Worm (Caenorhabditis elegans) whole organism, midembryonic: ENCODE measurements around the gene ZK757.1.

Experiments used
- T22C8.4 ChIP-seq: fragments of 200-800 bp; sonication (Bioruptor generic); IDR thresholded peaks from 2 replicates; pipeline ENCODE4 v1.3.6; 2022; ENCODE audit warnings: missing genetic modification characterization, missing compliant biosample characterization
- cog-1 ChIP-seq: sonication (generic microtip); optimal IDR thresholded peaks from 2 replicates; lab custom pipeline; 2016; ENCODE audit warnings: missing genetic modification characterization, missing compliant biosample characterization
- flt-1 ChIP-seq: fragments of 200-800 bp; sonication (Bioruptor generic); IDR thresholded peaks from 2 replicates; pipeline ENCODE4 v1.3.6; 2022; ENCODE audit warnings: missing genetic modification characterization, missing compliant biosample characterization
- klf-2 ChIP-seq: fragments of 200-800 bp; sonication (Bioruptor generic); conservative IDR thresholded peaks from 2 replicates; pipeline ENCODE4 v1.3.6; 2022; ENCODE audit warnings: missing genetic modification reagents, missing genetic modification characterization, missing compliant biosample characterization
- med-1 ChIP-seq: sonication (generic microtip); optimal IDR thresholded peaks from 2 replicates; lab custom pipeline; 2017; ENCODE audit warnings: missing genetic modification characterization, mild to moderate bottlenecking, missing compliant biosample characterization, antibody characterized with exemption, missing genetic modification reagents; ENCODE audit not compliant: insufficient read depth
- ref-1 ChIP-seq: fragments of 200-800 bp; sonication (Bioruptor generic); conservative IDR thresholded peaks from 2 replicates; pipeline ENCODE4 v1.3.6; 2022; ENCODE audit warnings: missing genetic modification reagents, missing genetic modification characterization, missing compliant biosample characterization
- tab-1 ChIP-seq: fragments of 200-800 bp; sonication (Bioruptor generic); IDR thresholded peaks from 2 replicates; pipeline ENCODE4 v1.3.6; 2022; ENCODE audit warnings: missing genetic modification characterization, missing compliant biosample characterization
- ztf-23 ChIP-seq: fragments of 200-800 bp; sonication (Bioruptor generic); IDR thresholded peaks from 2 replicates; pipeline ENCODE4 v1.3.6; 2022; ENCODE audit warnings: missing genetic modification reagents, missing genetic modification characterization, missing compliant biosample characterization
- ztf-29 ChIP-seq: fragments of 200-800 bp; sonication (Bioruptor generic); IDR thresholded peaks from 2 replicates; pipeline ENCODE4 v1.3.6; 2022; ENCODE audit warnings: missing genetic modification reagents, missing genetic modification characterization, missing compliant biosample characterization

The ZK757.1 gene

ce11 chrIII:9871032-9871431 lies at the start of gene ZK757.1:
Gene ZK757.1 (minus strand): TSS chrIII:9871132.
- TF ChIP-seq klf-2 = no peak
- TF ChIP-seq cog-1 (tag; lab: Kevin White, UChicago) = no peak
- no peak for TF ChIP-seq tab-1 (GFP tag; lab: Robert Waterston, UW)
- no peak for TF ChIP-seq med-1 (GFP tag; lab: Kevin White, UChicago)
- TF ChIP-seq ref-1 (GFP tag; lab: Robert Waterston, UW) = no peak
- TF ChIP-seq ztf-29 (GFP tag; lab: Robert Waterston, UW) = no peak
- TF ChIP-seq flt-1 (GFP tag; lab: Robert Waterston, UW) = no peak
- TF ChIP-seq T22C8.4 (GFP tag; lab: Robert Waterston, UW) = no peak
- TF ChIP-seq ztf-23 (GFP tag; lab: Robert Waterston, UW) = no peak

- TF ChIP-seq klf-2 = no peak
- no peak for TF ChIP-seq cog-1 (tag; lab: Kevin White, UChicago)
- TF ChIP-seq ref-1 (GFP tag; lab: Robert Waterston, UW) = no peak
- TF ChIP-seq T22C8.4 (GFP tag; lab: Robert Waterston, UW) = no peak
- TF ChIP-seq ztf-29 (GFP tag; lab: Robert Waterston, UW) = no peak
- no peak for TF ChIP-seq flt-1 (GFP tag; lab: Robert Waterston, UW)
- TF ChIP-seq tab-1 (GFP tag; lab: Robert Waterston, UW) = no peak
- TF ChIP-seq med-1 (GFP tag; lab: Kevin White, UChicago) = no peak
- no peak for TF ChIP-seq ztf-23 (GFP tag; lab: Robert Waterston, UW)
Observed at ce11 chrIII:9913722-9914121, 42.8 kb upstream of the ZK757.1 start, which contains the start of gene cbp-3. Gene cbp-3 (plus strand): TSS chrIII:9913993.

DNA sequence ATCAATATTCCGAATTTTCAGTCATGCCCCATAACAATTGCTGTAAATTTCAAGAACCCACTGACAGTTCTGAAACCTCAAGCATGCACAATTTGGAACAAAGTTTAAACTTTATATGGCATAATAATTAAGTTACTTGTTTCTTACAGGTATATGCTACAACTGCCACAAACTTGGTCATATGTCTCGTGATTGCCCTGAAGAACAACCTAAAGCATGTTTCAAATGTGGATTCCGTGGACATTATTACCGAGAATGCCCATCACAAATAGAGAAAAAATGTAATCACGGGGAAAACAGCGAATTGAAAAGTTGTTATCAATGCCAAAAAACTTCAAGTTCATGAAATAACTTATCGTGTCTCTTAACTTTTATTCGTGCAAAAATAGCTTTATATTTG lies 42.1 kb upstream of the ZK757.1 start:
- TF ChIP-seq ztf-23 (GFP tag; lab: Robert Waterston, UW) (0 out of 2 replicates have a peak, but pooled peaks have one; percentile 9), ztf-29 (GFP tag; lab: Robert Waterston, UW) (no peak)

DNA sequence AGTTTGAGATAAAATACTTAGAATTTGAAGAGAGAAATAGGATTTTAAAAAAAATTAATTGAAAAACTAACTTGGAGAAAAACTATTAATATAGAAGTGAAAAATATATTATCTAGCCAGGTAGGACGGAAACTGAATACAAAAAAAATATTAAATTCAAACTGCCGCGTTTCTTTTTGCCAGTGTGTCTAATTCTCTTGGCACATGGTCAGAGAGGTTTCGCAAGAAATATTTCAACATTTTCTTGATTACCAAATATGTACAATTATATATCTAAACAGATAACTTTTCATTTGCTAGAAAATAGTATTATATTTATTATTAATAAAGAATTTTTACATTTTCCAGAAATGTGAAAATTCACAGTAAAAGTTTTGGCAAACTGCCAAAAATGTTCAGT lies 41.6 kb upstream of the ZK757.1 start:
- TF ChIP-seq med-1 (GFP tag; lab: Kevin White, UChicago) = no peak
- TF ChIP-seq ztf-29 (GFP tag; lab: Robert Waterston, UW) = no peak
- TF ChIP-seq klf-2 = no peak
- no peak for TF ChIP-seq flt-1 (GFP tag; lab: Robert Waterston, UW)
- no peak for TF ChIP-seq ztf-23 (GFP tag; lab: Robert Waterston, UW)
- no peak for TF ChIP-seq ref-1 (GFP tag; lab: Robert Waterston, UW)
- TF ChIP-seq tab-1 (GFP tag; lab: Robert Waterston, UW) = no peak
- TF ChIP-seq T22C8.4 (GFP tag; lab: Robert Waterston, UW) = no peak
- no peak for TF ChIP-seq cog-1 (tag; lab: Kevin White, UChicago)

DNA sequence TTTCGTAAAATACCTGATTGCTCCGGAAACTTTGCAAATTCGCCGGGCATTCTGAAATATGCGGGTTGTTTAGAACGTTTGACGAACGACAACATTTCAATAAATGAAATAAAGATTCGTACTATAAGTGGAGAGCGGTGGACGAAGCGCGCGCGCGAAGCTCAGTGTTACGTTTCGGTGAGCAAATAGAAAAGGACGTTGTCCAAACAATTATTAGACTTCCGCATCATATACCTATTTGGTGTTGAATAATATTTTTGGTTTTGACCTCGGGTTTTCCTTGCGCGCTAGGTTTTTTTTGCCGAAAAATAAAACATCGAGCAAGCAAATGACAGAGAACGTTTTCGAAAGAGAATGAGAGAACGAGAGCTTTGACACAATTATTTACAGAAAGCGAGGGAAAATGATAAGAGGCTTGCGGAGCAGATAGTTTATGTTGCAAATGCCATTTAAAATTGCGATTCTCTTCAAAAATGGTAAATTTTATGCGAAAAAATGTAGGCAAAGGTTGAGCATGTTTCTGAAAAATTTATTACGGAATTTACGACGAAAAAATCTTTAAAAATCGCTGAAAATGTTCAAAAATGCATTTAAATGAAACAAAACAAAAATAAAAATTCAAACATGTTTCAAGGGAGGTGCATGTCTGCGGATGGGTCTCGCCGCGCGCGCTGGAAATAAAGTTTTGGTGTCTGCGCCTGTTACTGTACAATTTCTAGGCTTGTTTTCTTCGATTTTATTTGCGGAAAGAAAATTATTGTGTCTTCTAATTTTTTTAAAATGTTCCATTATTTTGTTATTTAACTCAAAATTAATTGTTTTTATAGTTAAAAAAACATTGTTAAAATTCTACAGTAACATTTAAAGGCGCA lies 39.9 kb upstream of the ZK757.1 start, which contains the start of the genes cyld-1 and F40F12.9:
cyld-1 (minus strand) TSS at position 51 of the 872 bp plus-strand sequence.
F40F12.9 (plus strand) TSS at position 721 of the 872 bp plus-strand sequence.
- TF ChIP-seq tab-1 (GFP tag; lab: Robert Waterston, UW) (no peak), T22C8.4 (GFP tag; lab: Robert Waterston, UW) (no peak), med-1 (GFP tag; lab: Kevin White, UChicago) (no peak), klf-2 (no peak), ztf-23 (GFP tag; lab: Robert Waterston, UW) (no peak), cog-1 (tag; lab: Kevin White, UChicago) (no peak), flt-1 (GFP tag; lab: Robert Waterston, UW) (no peak), ref-1 (GFP tag; lab: Robert Waterston, UW) (no peak), ztf-29 (GFP tag; lab: Robert Waterston, UW) (no peak)

ce11 chrIII:9908769-9909168 lies 37.8 kb upstream of the ZK757.1 start:
- TF ChIP-seq klf-2 (no peak), ztf-29 (GFP tag; lab: Robert Waterston, UW) (no peak), ztf-23 (GFP tag; lab: Robert Waterston, UW) (no peak), cog-1 (tag; lab: Kevin White, UChicago) (no peak), T22C8.4 (GFP tag; lab: Robert Waterston, UW) (no peak), med-1 (GFP tag; lab: Kevin White, UChicago) (no peak), flt-1 (GFP tag; lab: Robert Waterston, UW) (no peak), tab-1 (GFP tag; lab: Robert Waterston, UW) (no peak), ref-1 (GFP tag; lab: Robert Waterston, UW) (no peak)

DNA sequence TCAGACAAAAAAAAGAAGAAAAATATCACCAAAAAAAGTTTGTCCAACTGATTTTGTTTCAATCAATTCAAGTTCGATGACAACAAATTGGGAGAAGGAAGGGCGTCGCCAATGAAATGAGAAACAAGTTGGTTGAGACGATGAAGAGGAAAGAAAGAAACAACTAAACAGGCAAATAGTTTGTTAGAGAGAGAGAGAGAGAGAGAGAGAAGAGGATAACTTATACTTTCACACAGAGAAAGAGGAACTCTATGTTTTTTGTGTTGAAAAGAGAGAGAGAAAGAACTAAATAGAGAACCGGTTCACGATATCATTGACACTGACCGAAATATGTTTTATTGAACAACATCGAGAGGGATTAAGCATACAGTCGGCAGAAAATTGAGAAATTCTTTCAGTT lies 36.6 kb upstream of the ZK757.1 start:
- TF ChIP-seq ref-1 (GFP tag; lab: Robert Waterston, UW) = no peak
- no peak for TF ChIP-seq med-1 (GFP tag; lab: Kevin White, UChicago)

- no peak for TF ChIP-seq med-1 (GFP tag; lab: Kevin White, UChicago)
Observed at ce11 chrIII:9905307-9905706, 34.4 kb upstream of the ZK757.1 start.

DNA sequence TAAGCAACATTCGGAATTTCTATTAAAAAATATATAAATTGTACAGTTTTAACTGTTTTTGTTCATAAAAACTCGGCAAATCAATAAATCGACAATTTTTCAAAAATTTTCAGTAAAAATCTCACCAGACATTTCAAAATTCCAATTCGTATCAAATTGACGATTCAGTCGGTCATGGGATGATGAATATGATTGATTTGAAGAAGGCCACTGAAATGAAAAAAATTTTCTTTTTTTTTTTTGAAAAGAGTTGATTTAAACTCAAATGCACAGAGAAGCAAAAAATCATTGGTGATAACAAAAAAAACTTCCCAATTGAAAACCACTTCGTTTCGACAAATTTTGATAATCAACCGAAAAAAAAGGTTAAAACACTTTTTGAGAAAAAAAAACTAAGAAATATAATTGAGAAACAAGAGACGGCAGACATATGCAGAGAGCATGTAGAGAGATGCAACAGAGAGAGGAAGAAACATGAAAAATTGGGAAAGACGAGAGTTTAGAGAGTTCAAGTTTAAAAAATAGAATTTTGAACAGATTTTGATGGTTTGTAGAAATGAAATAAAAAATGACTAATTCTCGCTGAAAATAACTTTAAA lies 32.9 kb upstream of the ZK757.1 start:
- TF ChIP-seq klf-2 (no peak), T22C8.4 (GFP tag; lab: Robert Waterston, UW) (no peak), ztf-29 (GFP tag; lab: Robert Waterston, UW) (no peak), tab-1 (GFP tag; lab: Robert Waterston, UW) (no peak), med-1 (GFP tag; lab: Kevin White, UChicago) (no peak), ref-1 (GFP tag; lab: Robert Waterston, UW) (no peak)
